Worm (Caenorhabditis elegans) whole organism, mixed stage, embryonic: Measurements from ENCODE around the gene Y45F3A.8.

ENCODE experiments used
- elt-3 ChIP-seq: fragments of 150-350 bp; optimal IDR thresholded peaks from 2 replicates; lab custom pipeline; 2014; ENCODE audit warnings: missing biosample characterization, missing genetic modification characterization
- ham-2 ChIP-seq: fragments of 200-800 bp; sonication (Bioruptor generic); optimal IDR thresholded peaks from 2 replicates; lab custom pipeline; 2018; ENCODE audit warnings: mild to moderate bottlenecking, missing genetic modification characterization, missing compliant biosample characterization
- sptf-1 ChIP-seq: sonication (generic microtip); optimal IDR thresholded peaks from 2 replicates; lab custom pipeline; 2017; ENCODE audit warnings: mild to moderate bottlenecking, missing genetic modification characterization, moderate library complexity, missing compliant biosample characterization
- unc-39 ChIP-seq: fragments of 150-350 bp; optimal IDR thresholded peaks from 2 replicates; lab custom pipeline; 2014; ENCODE audit warnings: missing biosample characterization, missing genetic modification characterization
- unc-62 ChIP-seq: fragments of 150-350 bp; optimal IDR thresholded peaks from 2 replicates; lab custom pipeline; 2014; ENCODE audit warnings: missing biosample characterization, missing genetic modification reagents, missing genetic modification characterization

ce11 chrIII:10637933-10638332 lies 45.3 kb upstream of the Y45F3A.8 start:
- no peak for TF ChIP-seq unc-39 (tag; lab: Kevin White, UChicago)
- no peak for TF ChIP-seq elt-3 (tag; lab: Kevin White, UChicago)
- no peak for TF ChIP-seq ham-2 (GFP tag; lab: Kevin White, UChicago)
- TF ChIP-seq sptf-1 (tag; lab: Kevin White, UChicago) = no peak
- TF ChIP-seq unc-62 (GFP tag; lab: Kevin White, UChicago) = no peak
